Worm (Caenorhabditis elegans) whole organism, young adult: Measurements from ENCODE around the gene T14G12.12.

Source experiments
- T07F8.4 ChIP-seq: sonication (generic microtip); optimal IDR thresholded peaks from 2 replicates; lab custom pipeline; 2016; ENCODE audit warnings: mild to moderate bottlenecking, missing genetic modification characterization, moderate library complexity, missing compliant biosample characterization
- ama-1 ChIP-seq, 3 experiments: fragments of 150-350 bp in 1 of 3; sonication (generic microtip) in 2 of 3; optimal IDR thresholded peaks; 2 replicates each; lab custom pipeline; 2014 to 2018; ENCODE audit warnings: missing biosample characterization in 2 of 3, missing genetic modification characterization in 2 of 3, missing genetic modification reagents in 2 of 3
- chd-7 ChIP-seq: sonication (generic microtip); optimal IDR thresholded peaks from 2 replicates; lab custom pipeline; 2016; ENCODE audit warnings: mild to moderate bottlenecking, missing genetic modification characterization, moderate library complexity, missing compliant biosample characterization
- dpff-1 ChIP-seq: sonication (generic microtip); optimal IDR thresholded peaks from 2 replicates; lab custom pipeline; 2017; ENCODE audit warnings: mild to moderate bottlenecking, missing genetic modification characterization, missing compliant biosample characterization
- egl-18 ChIP-seq: fragments of 200-800 bp; sonication (Bioruptor generic); IDR thresholded peaks from 2 replicates; pipeline ENCODE4 v1.3.6; 2022; ENCODE audit warnings: missing genetic modification reagents, missing genetic modification characterization, missing compliant biosample characterization
- ets-4 ChIP-seq: fragments of 200-800 bp; sonication (Bioruptor generic); optimal IDR thresholded peaks from 2 replicates; lab custom pipeline; 2018; ENCODE audit warnings: mild to moderate bottlenecking, missing genetic modification characterization, missing compliant biosample characterization
- mel-28 ChIP-seq: sonication (generic microtip); optimal IDR thresholded peaks from 2 replicates; lab custom pipeline; 2016; ENCODE audit warnings: borderline replicate concordance, mild to moderate bottlenecking, missing genetic modification characterization, missing compliant biosample characterization
- nfya-2 ChIP-seq: fragments of 200-800 bp; sonication (Bioruptor generic); IDR thresholded peaks from 2 replicates; pipeline ENCODE4 v1.3.6; 2022; ENCODE audit warnings: missing genetic modification reagents, missing genetic modification characterization, missing compliant biosample characterization
- pbrm-1 ChIP-seq: fragments of 200-800 bp; sonication (Bioruptor generic); IDR thresholded peaks from 2 replicates; pipeline ENCODE4 v1.3.6; 2022; ENCODE audit warnings: missing genetic modification reagents, missing genetic modification characterization, missing compliant biosample characterization
- snpc-4 ChIP-seq, 5 experiments: fragments of 150-350 bp in 1 of 5; sonication (generic microtip) in 4 of 5; optimal IDR thresholded peaks; 2 replicates each; lab custom pipeline; 2014 to 2018; ENCODE audit warnings: missing genetic modification characterization in 5 of 5, missing biosample characterization in 3 of 5, antibody characterized with exemption in 2 of 5, mild to moderate bottlenecking in 2 of 5, missing compliant biosample characterization in 2 of 5, missing genotype in 2 of 5, moderate library complexity in 2 of 5, missing genetic modification reagents in 1 of 5
- tbx-9 ChIP-seq: sonication (generic microtip); optimal IDR thresholded peaks from 2 replicates; lab custom pipeline; 2016; ENCODE audit warnings: borderline replicate concordance, missing genetic modification characterization, inconsistent platforms, missing compliant biosample characterization

DNA sequence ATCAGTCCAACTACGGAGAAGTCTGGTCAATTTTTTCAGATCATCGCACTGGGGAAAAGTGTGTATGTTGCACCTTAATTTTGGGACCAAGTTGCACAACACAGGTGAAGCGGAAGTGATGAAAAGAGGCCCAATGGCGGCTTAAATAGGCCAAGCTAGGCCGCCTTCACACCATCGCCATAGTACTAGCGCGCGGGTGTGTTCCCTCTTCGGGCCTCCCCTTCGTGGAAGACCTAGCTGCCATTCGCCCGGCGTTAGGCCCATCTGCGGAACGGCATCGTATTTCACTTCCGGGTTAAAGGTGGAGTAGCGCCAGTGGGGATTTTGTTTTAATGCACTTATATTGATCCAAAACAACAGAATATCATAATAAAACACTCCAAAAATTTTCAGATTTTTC is 1.5 kb upstream of the T14G12.12 start:
- no peak for TF ChIP-seq egl-18
- TF ChIP-seq chd-7 (tag; lab: Kevin White, UChicago), result no peak
- TF ChIP-seq T07F8.4, result no peak
- no peak for TF ChIP-seq snpc-4 (GFP tag; optimal IDR thresholded peaks at IDR 0.05; lab: Kevin White, UChicago)
- no peak for TF ChIP-seq snpc-4 (tag; optimal IDR thresholded peaks at IDR 0.05; lab: Kevin White, UChicago)
- TF ChIP-seq ama-1 (optimal IDR thresholded peaks at IDR 0.05; lab: Kevin White, UChicago), result no peak
- no peak for TF ChIP-seq ama-1 (GFP tag; optimal IDR thresholded peaks at IDR 0.05; lab: Kevin White, UChicago)
- no peak for TF ChIP-seq nfya-2 (GFP tag; lab: Robert Waterston, UW)
- TF ChIP-seq ets-4 (GFP tag; lab: Kevin White, UChicago), result no peak
- TF ChIP-seq mel-28, result no peak
- TF ChIP-seq dpff-1 (tag; lab: Kevin White, UChicago), result no peak
- TF ChIP-seq pbrm-1 (GFP tag; lab: Robert Waterston, UW), result no peak
- TF ChIP-seq tbx-9, result no peak
